Fruit fly (Drosophila melanogaster) whole organism, embryonic: ENCODE measurements around the gene Prosbeta6.

Source experiments
- CG12071 ChIP-seq: fragments of 200-800 bp; sonication (Bioruptor generic); optimal IDR thresholded peaks from 3 replicates; lab custom pipeline; 2018; ENCODE audit warnings: missing biosample characterization, mild to moderate bottlenecking, missing genetic modification characterization
- CG15269 ChIP-seq: fragments of 200-800 bp; sonication (Bioruptor generic); optimal IDR thresholded peaks from 2 replicates; lab custom pipeline; 2018; ENCODE audit warnings: missing biosample characterization, mild to moderate bottlenecking, missing genetic modification characterization, moderate library complexity
- CG17359 ChIP-seq: fragments of 200-800 bp; sonication (Bioruptor generic); optimal IDR thresholded peaks from 3 replicates; lab custom pipeline; 2018; ENCODE audit warnings: missing biosample characterization, mild to moderate bottlenecking, missing genetic modification characterization, moderate library complexity
- CG2116 ChIP-seq: fragments of 200-800 bp; sonication (Bioruptor generic); optimal IDR thresholded peaks from 3 replicates; lab custom pipeline; 2018; ENCODE audit warnings: missing biosample characterization, mild to moderate bottlenecking, missing genetic modification characterization
- CG2678 ChIP-seq: fragments of 200-800 bp; sonication (Bioruptor generic); optimal IDR thresholded peaks from 3 replicates; lab custom pipeline; 2019; ENCODE audit warnings: missing biosample characterization, mild to moderate bottlenecking, missing genetic modification characterization, moderate library complexity
- CG2889 ChIP-seq: fragments of 200-800 bp; sonication (Bioruptor generic); IDR thresholded peaks from 3 replicates; pipeline ENCODE4 v1.3.6; 2022; ENCODE audit warnings: missing biosample characterization, missing genetic modification characterization
- CG33213 ChIP-seq: fragments of 200-800 bp; sonication (Bioruptor generic); optimal IDR thresholded peaks from 3 replicates; lab custom pipeline; 2016; ENCODE audit warnings: missing biosample characterization, missing genetic modification characterization
- CG5245 ChIP-seq: fragments of 200-800 bp; sonication (Bioruptor generic); optimal IDR thresholded peaks from 3 replicates; lab custom pipeline; 2016; ENCODE audit warnings: missing biosample characterization, missing genetic modification characterization
- CG6272 ChIP-seq: fragments of 200-800 bp; sonication (Bioruptor generic); IDR thresholded peaks from 2 replicates; pipeline ENCODE4 v1.3.6; 2022; ENCODE audit warnings: missing biosample characterization, missing genetic modification characterization
- CG8359 ChIP-seq: fragments of 200-800 bp; sonication (Bioruptor generic); optimal IDR thresholded peaks from 2 replicates; lab custom pipeline; 2017; ENCODE audit warnings: missing biosample characterization, mild to moderate bottlenecking, missing genetic modification characterization, borderline replicate concordance
- Dad ChIP-seq: fragments of 200-800 bp; sonication (Bioruptor generic); optimal IDR thresholded peaks from 3 replicates; lab custom pipeline; 2016; ENCODE audit warnings: missing biosample characterization, missing genetic modification characterization
- Dek ChIP-seq: fragments of 200-800 bp; sonication (Bioruptor generic); optimal IDR thresholded peaks from 3 replicates; lab custom pipeline; 2019; ENCODE audit warnings: missing biosample characterization, mild to moderate bottlenecking, missing genetic modification characterization, moderate library complexity
- HLH4C ChIP-seq: fragments of 200-800 bp; sonication (Bioruptor generic); IDR thresholded peaks from 3 replicates; pipeline ENCODE4 v1.3.6; 2022; ENCODE audit warnings: missing biosample characterization, missing genetic modification characterization; ENCODE audit not compliant: partially characterized antibody
- Lpt ChIP-seq: fragments of >200 bp; optimal IDR thresholded peaks from 2 replicates; lab custom pipeline; 2018; ENCODE audit warnings: missing biosample characterization, missing genetic modification characterization
- Med ChIP-seq: fragments of 200-800 bp; sonication (Bioruptor generic); peaks from one replicate; lab custom pipeline; 2016; ENCODE audit warnings: missing biosample characterization, missing genetic modification characterization, mild to moderate bottlenecking, inconsistent platforms, moderate library complexity
- NC2α ChIP-seq: fragments of 200-800 bp; sonication (Bioruptor generic); optimal IDR thresholded peaks from 2 replicates; lab custom pipeline; 2016; ENCODE audit warnings: missing biosample characterization, missing genetic modification characterization
- Poxn ChIP-seq: fragments of 200-800 bp; sonication (Bioruptor generic); IDR thresholded peaks from 2 replicates; pipeline ENCODE4 v1.3.6; 2022; ENCODE audit warnings: missing biosample characterization, missing genetic modification characterization
- Rfx ChIP-seq: fragments of 200-800 bp; sonication (Bioruptor generic); IDR thresholded peaks from 2 replicates; pipeline ENCODE4 v1.3.6; 2022; ENCODE audit warnings: missing biosample characterization, missing genetic modification characterization
- Rx ChIP-seq: fragments of 200-800 bp; sonication (Bioruptor generic); IDR thresholded peaks from 2 replicates; pipeline ENCODE4 v1.3.6; 2022; ENCODE audit warnings: missing biosample characterization, missing genetic modification characterization
- YL-1 ChIP-seq: fragments of 200-800 bp; sonication (Bioruptor generic); optimal IDR thresholded peaks from 3 replicates; lab custom pipeline; 2017; ENCODE audit warnings: missing biosample characterization, mild to moderate bottlenecking, missing genetic modification characterization
- amos ChIP-seq: fragments of 200-800 bp; sonication (Bioruptor generic); IDR thresholded peaks from 2 replicates; pipeline ENCODE4 v1.3.6; 2022; ENCODE audit warnings: missing biosample characterization, missing genetic modification characterization; ENCODE audit not compliant: partially characterized antibody
- ap ChIP-seq: fragments of 200-800 bp; sonication (Bioruptor generic); IDR thresholded peaks from 2 replicates; pipeline ENCODE4 v1.3.6; 2022; ENCODE audit warnings: missing biosample characterization, missing genetic modification characterization
- cg ChIP-seq: fragments of 200-800 bp; sonication (Bioruptor generic); optimal IDR thresholded peaks from 3 replicates; lab custom pipeline; 2019; ENCODE audit warnings: missing biosample characterization, mild to moderate bottlenecking, missing genetic modification characterization, moderate library complexity
- dan ChIP-seq: fragments of 200-800 bp; sonication (Bioruptor generic); IDR thresholded peaks from 2 replicates; pipeline ENCODE4 v1.3.6; 2022; ENCODE audit warnings: missing biosample characterization, missing genetic modification characterization
- danr ChIP-seq: fragments of 200-800 bp; sonication (Bioruptor generic); IDR thresholded peaks from 2 replicates; pipeline ENCODE4 v1.3.6; 2022; ENCODE audit warnings: missing biosample characterization, missing genetic modification characterization
- dimm ChIP-seq: fragments of 200-800 bp; sonication (Bioruptor generic); IDR thresholded peaks from 2 replicates; pipeline ENCODE4 v1.3.6; 2022; ENCODE audit warnings: missing biosample characterization, missing genetic modification characterization
- dm ChIP-seq: fragments of 200-800 bp; sonication (Bioruptor generic); optimal IDR thresholded peaks from 3 replicates; lab custom pipeline; 2016; ENCODE audit warnings: missing biosample characterization, missing genetic modification characterization
- dpn ChIP-seq, 2 experiments: fragments of 200-800 bp; sonication (Bioruptor generic); optimal IDR thresholded peaks; 3 replicates each; lab custom pipeline; 2016; ENCODE audit warnings: missing biosample characterization in 2 of 2, missing genetic modification characterization in 2 of 2
- emc ChIP-seq: fragments of 200-800 bp; sonication (Bioruptor generic); optimal IDR thresholded peaks from 2 replicates; lab custom pipeline; 2016; ENCODE audit warnings: missing biosample characterization, missing genetic modification characterization
- fu2 ChIP-seq: fragments of 200-800 bp; sonication (Bioruptor generic); optimal IDR thresholded peaks from 2 replicates; lab custom pipeline; 2016; ENCODE audit warnings: missing biosample characterization, missing genetic modification characterization
- gcm2 ChIP-seq: fragments of 200-800 bp; sonication (Bioruptor generic); optimal IDR thresholded peaks from 2 replicates; lab custom pipeline; 2016; ENCODE audit warnings: missing biosample characterization, missing genetic modification characterization
- kah ChIP-seq: fragments of 200-800 bp; sonication (Bioruptor generic); optimal IDR thresholded peaks from 2 replicates; lab custom pipeline; 2018; ENCODE audit warnings: missing biosample characterization, mild to moderate bottlenecking, missing genetic modification characterization
- ken ChIP-seq: fragments of 200-800 bp; sonication (Bioruptor generic); IDR thresholded peaks from 3 replicates; pipeline ENCODE4 v1.3.6; 2022; ENCODE audit warnings: missing biosample characterization, missing genetic modification characterization
- lov ChIP-seq, 2 experiments: fragments of 200-800 bp in 1 of 2; fragments of >200 bp in 1 of 2; sonication (Bioruptor generic) in 1 of 2; IDR thresholded peaks in 1 of 2; optimal IDR thresholded peaks in 1 of 2; 2 replicates in 1 of 2; 3 replicates in 1 of 2; pipeline versions ENCODE4 v1.3.6 to Lab custom; 2017 to 2022; ENCODE audit warnings: missing biosample characterization in 1 of 2, missing genetic modification characterization in 1 of 2
- pnt ChIP-seq: fragments of 200-800 bp; sonication (Bioruptor generic); optimal IDR thresholded peaks from 3 replicates; lab custom pipeline; 2016; ENCODE audit warnings: missing biosample characterization, missing genetic modification characterization
- row ChIP-seq: fragments of 200-800 bp; sonication (Bioruptor generic); IDR thresholded peaks from 3 replicates; pipeline ENCODE4 v1.3.6; 2022; ENCODE audit warnings: missing biosample characterization, missing genetic modification characterization
- sens ChIP-seq: fragments of 200-800 bp; sonication (Bioruptor generic); peaks from one replicate; lab custom pipeline; 2016; ENCODE audit warnings: missing biosample characterization, missing genetic modification characterization
- shn ChIP-seq: fragments of 200-800 bp; sonication (Bioruptor generic); optimal IDR thresholded peaks from 3 replicates; lab custom pipeline; 2016; ENCODE audit warnings: missing biosample characterization, missing genetic modification characterization
- slbo ChIP-seq: fragments of 200-800 bp; sonication (Bioruptor generic); IDR thresholded peaks from 2 replicates; pipeline ENCODE4 v1.3.6; 2022; ENCODE audit warnings: missing biosample characterization, missing genetic modification characterization
- sna ChIP-seq: fragments of 200-800 bp; sonication (Bioruptor generic); IDR thresholded peaks from 2 replicates; pipeline ENCODE4 v1.3.6; 2022; ENCODE audit warnings: missing biosample characterization, missing genetic modification characterization; ENCODE audit not compliant: partially characterized antibody
- stwl ChIP-seq: fragments of 200-800 bp; sonication (Bioruptor generic); optimal IDR thresholded peaks from 3 replicates; lab custom pipeline; 2018; ENCODE audit warnings: missing biosample characterization, mild to moderate bottlenecking, missing genetic modification characterization, moderate library complexity
- tll ChIP-seq, 2 experiments: fragments of 200-800 bp in 1 of 2; fragments of >200 bp in 1 of 2; sonication (Bioruptor generic) in 1 of 2; optimal IDR thresholded peaks; 2 replicates each; lab custom pipeline; 2017 to 2019; ENCODE audit warnings: missing biosample characterization in 2 of 2, missing genetic modification characterization in 2 of 2, mild to moderate bottlenecking in 1 of 2, moderate library complexity in 1 of 2
- ttk ChIP-seq: fragments of 200-800 bp; sonication (Bioruptor generic); IDR thresholded peaks from 2 replicates; pipeline ENCODE4 v2.1.2; 2022; ENCODE audit warnings: missing biosample characterization, missing genetic modification characterization
- zen ChIP-seq: fragments of 200-800 bp; sonication (Bioruptor generic); optimal IDR thresholded peaks from 3 replicates; lab custom pipeline; 2018; ENCODE audit warnings: missing biosample characterization, mild to moderate bottlenecking, missing genetic modification characterization, moderate library complexity

The Prosbeta6 gene

DNA sequence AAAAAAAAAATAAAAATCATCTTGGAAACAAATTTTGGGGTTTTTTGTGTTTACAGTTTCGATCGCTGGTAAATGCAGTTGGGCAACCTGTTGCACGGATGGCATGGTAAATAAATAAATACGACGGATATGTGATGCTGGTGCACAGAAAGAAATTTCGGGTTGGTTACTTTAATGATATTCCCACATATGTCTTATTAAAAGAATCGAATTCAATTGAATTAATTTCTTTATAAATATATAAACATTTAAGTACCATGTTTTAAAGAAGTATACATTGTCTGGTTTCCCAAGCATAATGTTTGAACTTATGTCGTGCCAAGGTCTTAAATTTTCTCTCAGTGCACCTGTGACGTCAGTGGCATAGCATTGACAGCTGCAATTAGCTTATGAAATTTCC, 42.7 kb downstream of the Prosbeta6 start (continued):
- TF ChIP-seq CG2678 (peak; percentile 77), tll (GFP tag; optimal IDR thresholded peaks at IDR 0.05; lab: Kevin White, UChicago) (no peak), kah (GFP tag; lab: Kevin White, UChicago) (peak; percentile 98), dpn (GFP tag; optimal IDR thresholded peaks at IDR 0.05; lab: Kevin White, UChicago) (peak in 1 of 2 experiments; percentile 63), HLH4C (GFP tag; lab: Robert Waterston, UW) (no peak), dimm (GFP tag; lab: Robert Waterston, UW) (no peak), danr (GFP tag; lab: Robert Waterston, UW) (no peak), Dad (no peak), cg (GFP tag; lab: Kevin White, UChicago) (no peak), Rx (GFP tag; lab: Robert Waterston, UW) (peak; percentile 59; the same call in 1 of the 2 replicates), Dek (tag; lab: Kevin White, UChicago) (no peak), dan (GFP tag; lab: Robert Waterston, UW) (no peak), CG17359 (tag; lab: Kevin White, UChicago) (peak; percentile 78), zen (tag; lab: Kevin White, UChicago) (peak; percentile 57), CG33213 (GFP tag; lab: Kevin White, UChicago) (no peak), Lpt (no peak), Med (GFP tag; lab: Kevin White, UChicago) (peak; percentile 39), ttk (GFP tag; lab: Robert Waterston, UW) (0 out of 2 replicates have a peak, but pooled peaks have one; percentile 38), CG2889 (no peak), gcm2 (no peak), YL-1 (GFP tag; lab: Kevin White, UChicago) (peak; percentile 8), ap (0 out of 2 replicates have a peak, but pooled peaks have one; percentile 22), fu2 (GFP tag; lab: Kevin White, UChicago) (no peak), shn (GFP tag; lab: Kevin White, UChicago) (no peak), Poxn (GFP tag; lab: Robert Waterston, UW) (no peak), dm (GFP tag; lab: Kevin White, UChicago) (no peak), sna (GFP tag; lab: Robert Waterston, UW) (no peak), emc (GFP tag; lab: Kevin White, UChicago) (no peak), CG15269 (tag; lab: Kevin White, UChicago) (peak; percentile 71), lov (optimal IDR thresholded peaks at IDR 0.05; lab: Kevin White, UChicago) (no peak), lov (GFP tag; IDR thresholded peaks at IDR 0.05; lab: Robert Waterston, UW) (no peak), Rfx (GFP tag; lab: Robert Waterston, UW) (peak; percentile 19; the same call in 1 of the 2 replicates), CG5245 (GFP tag; lab: Kevin White, UChicago) (no peak), CG8359 (GFP tag; lab: Kevin White, UChicago) (no peak)

- peak; percentile 64 for TF ChIP-seq CG2116 (GFP tag; lab: Kevin White, UChicago)
- no peak for TF ChIP-seq NC2α
- TF ChIP-seq pnt (GFP tag; lab: Kevin White, UChicago), result no peak
- TF ChIP-seq Med (GFP tag; lab: Kevin White, UChicago), result peak; percentile 34
- TF ChIP-seq stwl (tag; lab: Kevin White, UChicago), result peak; percentile 97
- peak; percentile 8; the same call in 1 of the 2 replicates for TF ChIP-seq amos (GFP tag; lab: Robert Waterston, UW)
- TF ChIP-seq CG6272 (GFP tag; lab: Robert Waterston, UW), result no peak
- TF ChIP-seq row (GFP tag; lab: Robert Waterston, UW), result 0 out of 3 replicates have a peak, but pooled peaks have one; percentile 7
- no peak for TF ChIP-seq CG12071
- TF ChIP-seq sens (GFP tag; lab: Kevin White, UChicago), result peak; percentile 65
- TF ChIP-seq ken (GFP tag; lab: Robert Waterston, UW), result 0 out of 3 replicates have a peak, but pooled peaks have one; percentile 10
- no peak for TF ChIP-seq slbo
- TF ChIP-seq, all 482 proteins: peak for 7
Observed at dm6 chr3L:16566700-16567221, 43.5 kb downstream of the Prosbeta6 start, which contains the start of gene UQCR-6.4L. UQCR-6.4L (plus strand) TSS chr3L:16566750.
